Fruit fly (Drosophila melanogaster) whole organism, prepupa: ENCODE measurements around the gene disp.

Experiments
- Blimp-1 ChIP-seq: fragments of 200-800 bp; sonication (Bioruptor generic); optimal IDR thresholded peaks from 3 replicates; lab custom pipeline; 2017; ENCODE audit warnings: missing biosample characterization, missing genetic modification characterization, mild to moderate bottlenecking, moderate library complexity, missing genetic modification reagents
- CG11762 ChIP-seq: fragments of 200-800 bp; sonication (Bioruptor generic); optimal IDR thresholded peaks from 3 replicates; lab custom pipeline; 2016; ENCODE audit warnings: missing biosample characterization, missing genetic modification characterization; ENCODE audit not compliant: insufficient read depth
- CG11902 ChIP-seq: fragments of 200-800 bp; sonication (Bioruptor generic); optimal IDR thresholded peaks from 3 replicates; lab custom pipeline; 2016; ENCODE audit warnings: missing biosample characterization, missing genetic modification characterization
- CG1621 ChIP-seq: fragments of 200-800 bp; sonication (Bioruptor generic); optimal IDR thresholded peaks from 3 replicates; lab custom pipeline; 2018; ENCODE audit warnings: missing biosample characterization, mild to moderate bottlenecking, missing genetic modification characterization
- CG6854 ChIP-seq: fragments of 200-800 bp; sonication (Bioruptor generic); optimal IDR thresholded peaks from 2 replicates; lab custom pipeline; 2017; ENCODE audit warnings: missing biosample characterization, mild to moderate bottlenecking, missing genetic modification characterization
- CG7368 ChIP-seq: fragments of 200-800 bp; sonication (Bioruptor generic); optimal IDR thresholded peaks from 3 replicates; lab custom pipeline; 2016; ENCODE audit warnings: missing biosample characterization, missing genetic modification characterization
- CG8119 ChIP-seq: fragments of 200-800 bp; sonication (Bioruptor generic); IDR thresholded peaks from 3 replicates; pipeline ENCODE4 v1.3.6; 2022; ENCODE audit warnings: missing biosample characterization, missing genetic modification characterization
- Eip75B ChIP-seq: fragments of 200-800 bp; sonication (Bioruptor generic); optimal IDR thresholded peaks from 3 replicates; lab custom pipeline; 2016; ENCODE audit warnings: missing biosample characterization, missing genetic modification characterization
- Eip93F ChIP-seq: fragments of 200-800 bp; sonication (Bioruptor generic); optimal IDR thresholded peaks from 2 replicates; lab custom pipeline; 2016; ENCODE audit warnings: missing biosample characterization, mild to moderate bottlenecking, missing genetic modification characterization
- Sox102F ChIP-seq: fragments of 200-800 bp; sonication (Bioruptor generic); optimal IDR thresholded peaks from 2 replicates; lab custom pipeline; 2016; ENCODE audit warnings: missing biosample characterization, mild to moderate bottlenecking, missing genetic modification characterization
- cyc ChIP-seq: fragments of 200-800 bp; sonication (Bioruptor generic); optimal IDR thresholded peaks from 3 replicates; lab custom pipeline; 2016; ENCODE audit warnings: missing biosample characterization, missing genetic modification characterization
- lz ChIP-seq: fragments of 200-800 bp; sonication (Bioruptor generic); optimal IDR thresholded peaks from 3 replicates; lab custom pipeline; 2016; ENCODE audit warnings: missing biosample characterization, missing genetic modification characterization
- pdm3 ChIP-seq: fragments of 200-800 bp; sonication (Bioruptor generic); optimal IDR thresholded peaks from 3 replicates; lab custom pipeline; 2016; ENCODE audit warnings: missing biosample characterization, missing genetic modification characterization
- svp ChIP-seq: fragments of 200-800 bp; sonication (Bioruptor generic); peaks from one replicate; lab custom pipeline; 2016; ENCODE audit warnings: missing biosample characterization, missing genetic modification characterization

dm6 chr3R:5801703-5802436 is 54.2 kb downstream of the disp start, which contains the start of gene CG11000:
- TF ChIP-seq svp (GFP tag; lab: Kevin White, UChicago) (no peak), CG7368 (GFP tag; lab: Kevin White, UChicago) (no peak), lz (GFP tag; lab: Kevin White, UChicago) (no peak), Blimp-1 (no peak), CG11902 (GFP tag; lab: Kevin White, UChicago) (no peak), CG6854 (GFP tag; lab: Kevin White, UChicago) (no peak), Eip93F (GFP tag; lab: Kevin White, UChicago) (no peak), cyc (GFP tag; lab: Kevin White, UChicago) (no peak), Eip75B (GFP tag; lab: Kevin White, UChicago) (no peak), CG8119 (no peak), pdm3 (GFP tag; lab: Kevin White, UChicago) (no peak), CG11762 (GFP tag; lab: Kevin White, UChicago) (no peak), Sox102F (GFP tag; lab: Kevin White, UChicago) (no peak), CG1621 (tag; lab: Kevin White, UChicago) (no peak)
